Fruit fly (Drosophila melanogaster) whole organism, wandering third instar larva: ENCODE measurements around the gene Noa36.

Experiments used
- N ChIP-seq: fragments of >200 bp; optimal IDR thresholded peaks from 2 replicates; lab custom pipeline; 2018; ENCODE audit warnings: missing biosample characterization, missing external identifiers, missing genetic modification characterization
- dl ChIP-seq, 2 experiments: fragments of 175-275, 200-275 bp in 1 of 2; fragments of 200-275 bp in 1 of 2; sonication (Bioruptor generic); optimal IDR thresholded peaks; lab custom pipeline; 2018; ENCODE audit warnings: mild to moderate bottlenecking in 2 of 2, missing biosample characterization in 2 of 2, missing genetic modification characterization in 2 of 2, moderate library complexity in 2 of 2; ENCODE audit not compliant: partially characterized antibody in 2 of 2, insufficient read depth in 1 of 2
- psq ChIP-seq: fragments of 200-800 bp; sonication (Bioruptor generic); optimal IDR thresholded peaks from 3 replicates; lab custom pipeline; 2017; ENCODE audit warnings: missing biosample characterization, mild to moderate bottlenecking, missing genetic modification characterization, moderate library complexity

dm6 chr3R:28580013-28580412 is 19.1 kb downstream of the Noa36 start:
- no peak for TF ChIP-seq dl (GFP tag; optimal IDR thresholded peaks at IDR 0.05; lab: Kevin White, UChicago; ENCODE audit: insufficient read depth in 1 of 2, partially characterized antibody in 2 of 2)
- no peak for TF ChIP-seq psq
- no peak for TF ChIP-seq N (GFP tag; lab: Kevin White, UChicago)
